Fruit fly (Drosophila melanogaster): ENCODE measurements around the gene CG32845.

DNA sequence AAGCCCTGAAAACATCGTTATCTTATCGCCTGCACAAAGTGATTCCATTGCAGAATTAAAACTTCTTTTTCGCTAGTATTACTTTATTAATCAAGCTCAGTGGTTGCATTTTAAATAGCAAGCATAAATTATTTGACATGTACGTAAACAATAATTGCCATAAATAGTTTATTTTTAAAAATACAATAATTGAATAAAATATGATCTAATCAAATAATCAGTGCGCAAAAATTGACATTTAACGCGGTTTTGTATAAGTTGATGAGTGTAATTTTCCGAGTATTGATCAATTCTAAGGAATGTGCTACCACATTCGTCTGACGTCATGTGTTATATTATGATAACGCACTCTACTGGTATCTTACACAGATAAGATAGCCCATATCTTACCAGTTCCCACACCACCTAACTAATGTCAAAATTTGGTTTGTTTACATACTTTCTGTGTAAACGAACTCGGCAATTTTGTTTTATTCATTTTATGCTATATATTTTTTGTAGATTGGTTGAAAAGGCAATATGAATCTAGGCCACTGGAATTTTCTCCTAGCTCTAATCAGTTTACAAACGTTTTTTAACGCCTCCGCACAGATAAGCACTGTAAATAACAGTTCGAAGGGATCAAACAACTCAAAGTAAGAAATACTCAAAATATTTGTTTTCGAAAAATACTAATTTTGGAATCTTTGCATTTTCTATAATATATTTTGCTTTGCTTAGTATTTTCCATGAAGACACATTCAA lies 25.5 kb downstream of the CG32845 start, which contains the start of gene mthl14:
- TF ChIP-seq CG8478 (optimal IDR thresholded peaks at IDR 0.05) = no peak
- no peak for TF ChIP-seq CTCF (optimal IDR thresholded peaks at IDR 0.05)
